Worm (Caenorhabditis elegans) whole organism, L3 larva: Measurements from ENCODE around the gene irld-56.

Source experiments
- R02D3.7 ChIP-seq: fragments of 150-350 bp; optimal IDR thresholded peaks from 2 replicates; lab custom pipeline; 2014; ENCODE audit warnings: missing biosample characterization, missing genetic modification characterization
- ZK546.5 ChIP-seq: sonication (generic microtip); optimal IDR thresholded peaks from 2 replicates; lab custom pipeline; 2017; ENCODE audit warnings: missing biosample characterization, missing genetic modification characterization
- aly-2 ChIP-seq: fragments of 150-350 bp; optimal IDR thresholded peaks from 2 replicates; lab custom pipeline; 2014; ENCODE audit warnings: missing biosample characterization, missing genetic modification characterization
- ama-1 ChIP-seq: fragments of 150-350 bp; optimal IDR thresholded peaks from 2 replicates; lab custom pipeline; 2018
- ceh-16 ChIP-seq: sonication (generic microtip); optimal IDR thresholded peaks from 2 replicates; lab custom pipeline; 2017; ENCODE audit warnings: missing biosample characterization, missing genetic modification characterization
- ceh-28 ChIP-seq: fragments of 150-350 bp; optimal IDR thresholded peaks from 2 replicates; lab custom pipeline; 2014; ENCODE audit warnings: missing biosample characterization, missing genetic modification reagents, missing genetic modification characterization
- ceh-82 ChIP-seq: fragments of 150-350 bp; optimal IDR thresholded peaks from 2 replicates; lab custom pipeline; 2014; ENCODE audit warnings: missing biosample characterization, missing genetic modification characterization
- ceh-9 ChIP-seq: sonication (generic microtip); optimal IDR thresholded peaks from 2 replicates; lab custom pipeline; 2018; ENCODE audit warnings: missing biosample characterization, missing genetic modification characterization
- daf-12 ChIP-seq: fragments of 150-350 bp; optimal IDR thresholded peaks from 2 replicates; lab custom pipeline; 2014; ENCODE audit warnings: missing biosample characterization, missing genetic modification reagents, missing genetic modification characterization
- egl-27 ChIP-seq: sonication (generic microtip); optimal IDR thresholded peaks from 4 replicates; lab custom pipeline; 2017; ENCODE audit warnings: missing biosample characterization, missing genetic modification reagents, missing genetic modification characterization
- egl-5 ChIP-seq: fragments of 150-350 bp; optimal IDR thresholded peaks from 2 replicates; lab custom pipeline; 2017; ENCODE audit warnings: missing biosample characterization, missing genetic modification reagents, missing genetic modification characterization, inconsistent platforms
- elt-1 ChIP-seq: fragments of 150-350 bp; optimal IDR thresholded peaks from 2 replicates; lab custom pipeline; 2014; ENCODE audit warnings: missing biosample characterization, missing genetic modification characterization
- elt-2 ChIP-seq: sonication (generic microtip); optimal IDR thresholded peaks from 2 replicates; lab custom pipeline; 2016; ENCODE audit warnings: missing genetic modification reagents, mild to moderate bottlenecking, missing genetic modification characterization, missing compliant biosample characterization
- elt-3 ChIP-seq, 3 experiments: fragments of 150-350 bp in 1 of 3; sonication (generic microtip) in 2 of 3; optimal IDR thresholded peaks; 2 replicates in 2 of 3; 4 replicates in 1 of 3; lab custom pipeline; 2014 to 2017; ENCODE audit warnings: missing biosample characterization in 3 of 3, missing genetic modification characterization in 3 of 3
- eor-1 ChIP-seq, 2 experiments: fragments of 150-350 bp; optimal IDR thresholded peaks; 2 replicates each; lab custom pipeline; 2014 to 2018; ENCODE audit warnings: missing biosample characterization in 2 of 2, missing genetic modification characterization in 2 of 2
- fkh-10 ChIP-seq: sonication (generic microtip); optimal IDR thresholded peaks from 2 replicates; lab custom pipeline; 2017; ENCODE audit warnings: missing biosample characterization, missing genetic modification reagents, missing genetic modification characterization
- fkh-2 ChIP-seq: fragments of 150-350 bp; optimal IDR thresholded peaks from 2 replicates; lab custom pipeline; 2014; ENCODE audit warnings: missing biosample characterization, missing genetic modification reagents, missing genetic modification characterization
- fos-1 ChIP-seq: fragments of 150-350 bp; optimal IDR thresholded peaks from 2 replicates; lab custom pipeline; 2014; ENCODE audit warnings: missing biosample characterization, missing genetic modification characterization
- hmg-11 ChIP-seq: sonication (generic microtip); optimal IDR thresholded peaks from 2 replicates; lab custom pipeline; 2016; ENCODE audit warnings: missing genetic modification characterization, missing compliant biosample characterization
- jun-1 ChIP-seq: fragments of 150-350 bp; optimal IDR thresholded peaks from 2 replicates; lab custom pipeline; 2014; ENCODE audit warnings: missing biosample characterization, missing genetic modification reagents, missing genetic modification characterization
- lin-15B ChIP-seq: fragments of 150-350 bp; optimal IDR thresholded peaks from 2 replicates; lab custom pipeline; 2014; ENCODE audit warnings: missing biosample characterization, missing genetic modification characterization
- lin-39 ChIP-seq: fragments of 150-350 bp; optimal IDR thresholded peaks from 2 replicates; lab custom pipeline; 2018; ENCODE audit warnings: missing biosample characterization, missing genetic modification reagents, missing genetic modification characterization
- lsy-12 ChIP-seq: sonication (generic microtip); optimal IDR thresholded peaks from 2 replicates; lab custom pipeline; 2016; ENCODE audit warnings: mild to moderate bottlenecking, missing genetic modification characterization, missing compliant biosample characterization
- mdl-1 ChIP-seq: fragments of 150-350 bp; optimal IDR thresholded peaks from 2 replicates; lab custom pipeline; 2014; ENCODE audit warnings: missing biosample characterization, missing genetic modification characterization
- mml-1 ChIP-seq: fragments of 150-350 bp; sonication (generic microtip); optimal IDR thresholded peaks from 3 replicates; lab custom pipeline; 2014; ENCODE audit warnings: missing biosample characterization, missing genetic modification characterization
- nfya-1 ChIP-seq: sonication (generic microtip); optimal IDR thresholded peaks from 2 replicates; lab custom pipeline; 2017; ENCODE audit warnings: missing genetic modification characterization, mild to moderate bottlenecking, missing compliant biosample characterization, antibody characterized with exemption, moderate library complexity; ENCODE audit not compliant: insufficient read depth
- nhr-11 ChIP-seq: fragments of 150-350 bp; optimal IDR thresholded peaks from 2 replicates; lab custom pipeline; 2014; ENCODE audit warnings: missing biosample characterization, missing genetic modification characterization
- nhr-12 ChIP-seq: fragments of 150-350 bp; optimal IDR thresholded peaks from 2 replicates; lab custom pipeline; 2014; ENCODE audit warnings: missing biosample characterization, missing genetic modification characterization
- nhr-23 ChIP-seq: fragments of 150-350 bp; optimal IDR thresholded peaks from 2 replicates; lab custom pipeline; 2014; ENCODE audit warnings: missing biosample characterization, missing genetic modification reagents, missing genetic modification characterization
- nhr-237 ChIP-seq: fragments of 150-350 bp; optimal IDR thresholded peaks from 2 replicates; lab custom pipeline; 2014; ENCODE audit warnings: missing biosample characterization, missing genetic modification characterization
- nhr-25 ChIP-seq: sonication (generic microtip); optimal IDR thresholded peaks from 2 replicates; lab custom pipeline; 2017; ENCODE audit warnings: missing biosample characterization, missing genetic modification characterization
- nhr-28 ChIP-seq: fragments of 150-350 bp; optimal IDR thresholded peaks from 2 replicates; lab custom pipeline; 2014; ENCODE audit warnings: missing biosample characterization, missing genetic modification characterization
- nhr-43 ChIP-seq: sonication (generic microtip); optimal IDR thresholded peaks from 2 replicates; lab custom pipeline; 2016; ENCODE audit warnings: mild to moderate bottlenecking, missing genetic modification characterization, missing compliant biosample characterization; ENCODE audit not compliant: poor library complexity, severe bottlenecking
- nhr-67 ChIP-seq: fragments of 150-350 bp; optimal IDR thresholded peaks from 2 replicates; lab custom pipeline; 2014; ENCODE audit warnings: missing biosample characterization, missing genetic modification characterization
- nhr-76 ChIP-seq: fragments of 150-350 bp; sonication (generic microtip); optimal IDR thresholded peaks from 5 replicates; lab custom pipeline; 2014; ENCODE audit warnings: missing biosample characterization, missing genetic modification characterization
- nhr-77 ChIP-seq: fragments of 150-350 bp; optimal IDR thresholded peaks from 2 replicates; lab custom pipeline; 2014; ENCODE audit warnings: missing biosample characterization, missing genetic modification characterization
- pha-4 ChIP-seq: fragments of 150-350 bp; optimal IDR thresholded peaks from 2 replicates; lab custom pipeline; 2014; ENCODE audit warnings: missing biosample characterization, missing genetic modification reagents, missing genetic modification characterization
- pqm-1 ChIP-seq: fragments of 150-350 bp; optimal IDR thresholded peaks from 2 replicates; lab custom pipeline; 2017; ENCODE audit warnings: missing biosample characterization, missing genetic modification characterization, inconsistent platforms
- sea-2 ChIP-seq: fragments of 150-350 bp; sonication (generic microtip); optimal IDR thresholded peaks from 4 replicates; lab custom pipeline; 2014; ENCODE audit warnings: missing biosample characterization, missing genetic modification reagents, missing genetic modification characterization
- skn-1 ChIP-seq: fragments of 150-350 bp; optimal IDR thresholded peaks from 2 replicates; lab custom pipeline; 2014; ENCODE audit warnings: missing biosample characterization, missing genetic modification characterization
- snpc-4 ChIP-seq: fragments of 150-350 bp; optimal IDR thresholded peaks from 2 replicates; lab custom pipeline; 2014; ENCODE audit warnings: missing biosample characterization, missing genetic modification characterization
- tbx-2 ChIP-seq: sonication (generic microtip); optimal IDR thresholded peaks from 2 replicates; lab custom pipeline; 2016; ENCODE audit warnings: mild to moderate bottlenecking, missing genetic modification characterization, missing compliant biosample characterization
- unc-39 ChIP-seq: sonication (generic microtip); optimal IDR thresholded peaks from 4 replicates; lab custom pipeline; 2017; ENCODE audit warnings: missing biosample characterization, missing genetic modification characterization
- unc-62 ChIP-seq: fragments of 150-350 bp; sonication (generic microtip); optimal IDR thresholded peaks from 4 replicates; lab custom pipeline; 2014; ENCODE audit warnings: missing biosample characterization, missing genetic modification reagents, missing genetic modification characterization
- zag-1 ChIP-seq: fragments of 150-350 bp; optimal IDR thresholded peaks from 2 replicates; lab custom pipeline; 2014; ENCODE audit warnings: missing biosample characterization, missing genetic modification characterization
- ztf-11 ChIP-seq: fragments of 150-350 bp; optimal IDR thresholded peaks from 2 replicates; lab custom pipeline; 2014; ENCODE audit warnings: missing biosample characterization, missing genetic modification characterization
- ztf-4 ChIP-seq: fragments of 150-350 bp; optimal IDR thresholded peaks from 2 replicates; lab custom pipeline; 2014; ENCODE audit warnings: missing biosample characterization, missing genetic modification characterization

Gene irld-56

ce11 chrIV:13979797-13980459, 39.9 kb downstream of the irld-56 start, which contains the start of gene dnbp-1:
dnbp-1 (minus strand) TSS chrIV:13979847.
- TF ChIP-seq nhr-28 (tag; lab: Kevin White, UChicago) (no peak), fkh-2 (tag; lab: Kevin White, UChicago) (no peak), ceh-82 (tag; lab: Kevin White, UChicago) (no peak), fos-1 (no peak), skn-1 (tag; lab: Kevin White, UChicago) (peak; percentile 5), ceh-9 (tag; lab: Kevin White, UChicago) (no peak), nhr-12 (tag; lab: Kevin White, UChicago) (no peak), elt-2 (tag; lab: Kevin White, UChicago) (peak; percentile 55), elt-1 (tag; lab: Kevin White, UChicago) (no peak), ceh-16 (tag; lab: Kevin White, UChicago) (no peak), ceh-28 (tag; lab: Kevin White, UChicago) (peak; percentile 76), lin-39 (tag; lab: Kevin White, UChicago) (peak; percentile 80), nfya-1 (peak; percentile 86), nhr-25 (peak; percentile 30), mml-1 (no peak), sea-2 (peak; percentile 48), lsy-12 (tag; lab: Kevin White, UChicago) (no peak), nhr-237 (tag; lab: Kevin White, UChicago) (no peak), nhr-23 (tag; lab: Kevin White, UChicago) (no peak), daf-12 (no peak), snpc-4 (tag; lab: Kevin White, UChicago) (peak; percentile 87), fkh-10 (GFP tag; lab: Kevin White, UChicago) (peak; percentile 63), lin-15B (tag; lab: Kevin White, UChicago) (peak; percentile 90), nhr-43 (no peak), unc-39 (tag; lab: Kevin White, UChicago) (no peak), nhr-77 (tag; lab: Kevin White, UChicago) (no peak), ztf-11 (tag; lab: Kevin White, UChicago) (no peak), egl-5 (tag; lab: Kevin White, UChicago) (peak; percentile 78), pha-4 (tag; lab: Kevin White, UChicago) (peak; percentile 86), ztf-4 (tag; lab: Kevin White, UChicago) (no peak), aly-2 (tag; lab: Kevin White, UChicago) (no peak), mdl-1 (tag; lab: Kevin White, UChicago) (no peak), unc-62 (no peak), eor-1 (tag; optimal IDR thresholded peaks at IDR 0.05; lab: Kevin White, UChicago) (no peak), elt-3 (tag; optimal IDR thresholded peaks at IDR 0.05; lab: Kevin White, UChicago) (no peak), zag-1 (no peak), nhr-11 (tag; lab: Kevin White, UChicago) (no peak), ama-1 (lab: Kevin White, UChicago) (no peak), tbx-2 (tag; lab: Kevin White, UChicago) (no peak), jun-1 (tag; lab: Kevin White, UChicago) (no peak), nhr-76 (tag; lab: Kevin White, UChicago) (no peak), nhr-67 (tag; lab: Kevin White, UChicago) (no peak), R02D3.7 (tag; lab: Kevin White, UChicago) (no peak), pqm-1 (tag; lab: Kevin White, UChicago) (no peak), hmg-11 (tag; lab: Kevin White, UChicago) (peak; percentile 75), ZK546.5 (tag; lab: Kevin White, UChicago) (no peak), egl-27 (tag; lab: Kevin White, UChicago) (no peak)
- TF ChIP-seq, all 47 proteins: peak for 13
